Fruit fly (Drosophila melanogaster) whole organism: Measurements from ENCODE around the gene heca.

Experiments used
- CG8478 ChIP-seq: fragments of >200 bp; optimal IDR thresholded peaks from 2 replicates; lab custom pipeline; 2018; ENCODE audit warnings: inconsistent platforms
- Dll ChIP-seq: fragments of >200 bp; optimal IDR thresholded peaks from 2 replicates; lab custom pipeline; 2017
- EcR ChIP-seq, 2 experiments: fragments of >200 bp; optimal IDR thresholded peaks; 2 replicates each; lab custom pipeline; 2017; ENCODE audit warnings: missing biosample characterization in 2 of 2, missing genetic modification characterization in 2 of 2, missing genetic modification reagents in 2 of 2
- pan ChIP-seq: fragments of >200 bp; optimal IDR thresholded peaks from 2 replicates; lab custom pipeline; 2017
- psq ChIP-seq: fragments of >200 bp; optimal IDR thresholded peaks from 2 replicates; lab custom pipeline; 2017
- usp ChIP-seq: fragments of >200 bp; optimal IDR thresholded peaks from 2 replicates; lab custom pipeline; 2017; ENCODE audit warnings: missing biosample characterization, missing genetic modification characterization, mixed read lengths

Gene heca

dm6 chr3R:30268733-30269132 lies 9.0 kb upstream of the heca start:
- TF ChIP-seq Dll (lab: Kevin White, UChicago) (no peak), pan (lab: Kevin White, UChicago) (no peak), CG8478 (lab: Kevin White, UChicago) (no peak), EcR (GFP tag; optimal IDR thresholded peaks at IDR 0.05; lab: Kevin White, UChicago) (no peak), usp (GFP tag; lab: Kevin White, UChicago) (no peak), psq (lab: Kevin White, UChicago) (no peak)

dm6 chr3R:30270318-30271119 lies 7.2 kb upstream of the heca start:
- TF ChIP-seq Dll (lab: Kevin White, UChicago) (no peak), psq (lab: Kevin White, UChicago) (no peak), usp (GFP tag; lab: Kevin White, UChicago) (no peak), EcR (GFP tag; optimal IDR thresholded peaks at IDR 0.05; lab: Kevin White, UChicago) (no peak), pan (lab: Kevin White, UChicago) (no peak), CG8478 (lab: Kevin White, UChicago) (no peak)

dm6 chr3R:30271120-30271467 lies 6.6 kb upstream of the heca start:
- TF ChIP-seq Dll (lab: Kevin White, UChicago), result peak; percentile 53
- peak in 1 of 2 experiments; percentile 57 for TF ChIP-seq EcR (GFP tag; optimal IDR thresholded peaks at IDR 0.05; lab: Kevin White, UChicago)
- no peak for TF ChIP-seq usp (GFP tag; lab: Kevin White, UChicago)

- peak in 1 of 2 experiments; percentile 47 for TF ChIP-seq EcR (GFP tag; optimal IDR thresholded peaks at IDR 0.05; lab: Kevin White, UChicago)
- TF ChIP-seq Dll (lab: Kevin White, UChicago), result no peak
Measured at dm6 chr3R:30272176-30272857, 5.4 kb upstream of the heca start.

- no peak for TF ChIP-seq pan (lab: Kevin White, UChicago)
- no peak for TF ChIP-seq EcR (GFP tag; optimal IDR thresholded peaks at IDR 0.05; lab: Kevin White, UChicago)
- peak; percentile 62 for TF ChIP-seq Dll (lab: Kevin White, UChicago)
- TF ChIP-seq usp (GFP tag; lab: Kevin White, UChicago), result no peak
- no peak for TF ChIP-seq psq (lab: Kevin White, UChicago)
- no peak for TF ChIP-seq CG8478 (lab: Kevin White, UChicago)
Measured at dm6 chr3R:30272858-30273379, 4.8 kb upstream of the heca start.

dm6 chr3R:30273898-30274297 lies 3.8 kb upstream of the heca start:
- TF ChIP-seq usp (GFP tag; lab: Kevin White, UChicago) (no peak), EcR (GFP tag; optimal IDR thresholded peaks at IDR 0.05; lab: Kevin White, UChicago) (no peak), CG8478 (lab: Kevin White, UChicago) (no peak), pan (lab: Kevin White, UChicago) (no peak), Dll (lab: Kevin White, UChicago) (no peak), psq (lab: Kevin White, UChicago) (no peak)

dm6 chr3R:30275970-30276369 lies 1.8 kb upstream of the heca start:
- TF ChIP-seq Dll (lab: Kevin White, UChicago) (no peak), EcR (GFP tag; optimal IDR thresholded peaks at IDR 0.05; lab: Kevin White, UChicago) (no peak)

dm6 chr3R:30276482-30277282 lies 1.1 kb upstream of the heca start:
- TF ChIP-seq usp (GFP tag; lab: Kevin White, UChicago), result no peak
- no peak for TF ChIP-seq Dll (lab: Kevin White, UChicago)
- TF ChIP-seq pan (lab: Kevin White, UChicago), result no peak
- no peak for TF ChIP-seq CG8478 (lab: Kevin White, UChicago)
- TF ChIP-seq psq (lab: Kevin White, UChicago), result no peak
- no peak for TF ChIP-seq EcR (GFP tag; optimal IDR thresholded peaks at IDR 0.05; lab: Kevin White, UChicago)

dm6 chr3R:30280312-30280711 lies 2.6 kb downstream of the heca start:
- TF ChIP-seq psq (lab: Kevin White, UChicago) (no peak), EcR (GFP tag; optimal IDR thresholded peaks at IDR 0.05; lab: Kevin White, UChicago) (no peak), usp (GFP tag; lab: Kevin White, UChicago) (no peak), Dll (lab: Kevin White, UChicago) (no peak), pan (lab: Kevin White, UChicago) (no peak), CG8478 (lab: Kevin White, UChicago) (no peak)

- TF ChIP-seq Dll (lab: Kevin White, UChicago) (no peak), CG8478 (lab: Kevin White, UChicago) (no peak), psq (lab: Kevin White, UChicago) (no peak), pan (lab: Kevin White, UChicago) (no peak), EcR (GFP tag; optimal IDR thresholded peaks at IDR 0.05; lab: Kevin White, UChicago) (no peak), usp (GFP tag; lab: Kevin White, UChicago) (no peak)
Measured at dm6 chr3R:30281345-30282133, 3.8 kb downstream of the heca start.
